Fruit fly (Drosophila melanogaster) whole organism, embryonic: Measurements from ENCODE around the gene CG10222.

ENCODE experiments used
- CG2712 ChIP-seq: fragments of 200-800 bp; optimal IDR thresholded peaks from 3 replicates; lab custom pipeline; 2019; ENCODE audit warnings: missing biosample characterization, mild to moderate bottlenecking, missing genetic modification characterization, moderate library complexity
- CG8089 ChIP-seq: fragments of 200-800 bp; sonication (Bioruptor generic); optimal IDR thresholded peaks from 3 replicates; lab custom pipeline; 2016; ENCODE audit warnings: missing biosample characterization, missing genetic modification characterization
- Taf1 ChIP-seq: fragments of 200-800 bp; sonication (Bioruptor generic); IDR thresholded peaks from 2 replicates; pipeline ENCODE4 v1.3.6; 2022; ENCODE audit warnings: missing biosample characterization, missing genetic modification characterization
- amos ChIP-seq: fragments of 200-800 bp; sonication (Bioruptor generic); IDR thresholded peaks from 2 replicates; pipeline ENCODE4 v1.3.6; 2022; ENCODE audit warnings: missing biosample characterization, missing genetic modification characterization; ENCODE audit not compliant: partially characterized antibody
- hb ChIP-seq: fragments of 200-800 bp; sonication (Bioruptor generic); IDR thresholded peaks from 3 replicates; pipeline ENCODE4 v1.3.6; 2022; ENCODE audit warnings: missing biosample characterization, missing genetic modification characterization; ENCODE audit not compliant: partially characterized antibody

DNA sequence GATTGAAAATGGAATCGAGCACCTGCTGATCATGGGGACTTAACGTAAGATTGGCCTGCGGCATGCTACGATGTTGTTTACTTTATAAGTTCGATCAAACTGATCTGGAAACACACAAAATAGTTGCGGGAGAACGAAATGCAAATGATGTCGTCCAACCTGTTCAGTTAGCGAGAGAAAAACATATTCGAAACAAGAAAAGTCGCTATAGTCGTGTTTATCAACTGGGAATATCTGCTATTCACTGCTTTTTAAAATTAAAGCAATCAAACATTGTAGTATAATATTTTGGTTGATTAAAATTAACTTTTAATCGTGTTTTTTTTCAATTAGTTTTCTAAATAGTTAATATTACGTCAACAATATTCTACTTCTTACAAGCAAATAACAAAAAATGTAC, 14.3 kb upstream of the CG10222 start, which contains the start of gene CG14105:
- no peak for TF ChIP-seq hb (GFP tag; lab: Robert Waterston, UW)
- no peak for TF ChIP-seq Taf1 (GFP tag; lab: Robert Waterston, UW)
- TF ChIP-seq CG8089 (GFP tag; lab: Kevin White, UChicago): no peak
- no peak for TF ChIP-seq CG2712
- no peak for TF ChIP-seq amos
